Worm (Caenorhabditis elegans) whole organism, L1 larva: Measurements from ENCODE around the gene ldh-1.

ENCODE experiments used
- Y116A8C.19 ChIP-seq: sonication (generic microtip); optimal IDR thresholded peaks from 2 replicates; lab custom pipeline; 2016; ENCODE audit warnings: missing compliant biosample characterization, missing genetic modification characterization, borderline replicate concordance
- aha-1 ChIP-seq: fragments of 150-350 bp; optimal IDR thresholded peaks from 2 replicates; lab custom pipeline; 2014; ENCODE audit warnings: missing biosample characterization, missing genetic modification characterization
- ama-1 ChIP-seq: fragments of 150-350 bp; optimal IDR thresholded peaks from 2 replicates; lab custom pipeline; 2014
- ceh-63 ChIP-seq: fragments of 200-800 bp; sonication (Bioruptor generic); optimal IDR thresholded peaks from 2 replicates; lab custom pipeline; 2018; ENCODE audit warnings: mild to moderate bottlenecking, missing genetic modification characterization, missing compliant biosample characterization
- ceh-8 ChIP-seq: fragments of 200-800 bp; sonication (Bioruptor generic); optimal IDR thresholded peaks from 2 replicates; lab custom pipeline; 2018; ENCODE audit warnings: mild to moderate bottlenecking, missing genetic modification characterization, moderate library complexity, missing compliant biosample characterization
- ceh-82 ChIP-seq, 3 experiments: fragments of 150-350 bp in 1 of 3; sonication (generic microtip) in 2 of 3; optimal IDR thresholded peaks; 2 replicates each; lab custom pipeline; 2014 to 2017; ENCODE audit warnings: missing biosample characterization in 3 of 3, missing genetic modification characterization in 3 of 3
- ceh-88 ChIP-seq: fragments of 200-800 bp; sonication (Bioruptor generic); IDR thresholded peaks from 2 replicates; pipeline ENCODE4 v1.3.6; 2022; ENCODE audit warnings: missing genetic modification characterization, missing compliant biosample characterization
- ces-1 ChIP-seq: fragments of 150-350 bp; optimal IDR thresholded peaks from 2 replicates; lab custom pipeline; 2014; ENCODE audit warnings: missing biosample characterization, missing genetic modification reagents, missing genetic modification characterization
- dsc-1 ChIP-seq: sonication (generic microtip); optimal IDR thresholded peaks from 2 replicates; lab custom pipeline; 2016; ENCODE audit warnings: mild to moderate bottlenecking, missing genetic modification characterization, missing compliant biosample characterization
- efl-1 ChIP-seq, 4 experiments: fragments of 150-350 bp; optimal IDR thresholded peaks in 3 of 4; peaks in 1 of 4; 1 replicate in 1 of 4; 2 replicates in 3 of 4; lab custom pipeline; 2014; ENCODE audit warnings: missing biosample characterization in 2 of 4, missing genetic modification characterization in 2 of 4, missing genetic modification reagents in 2 of 4
- efl-3 ChIP-seq: fragments of 200-800 bp; sonication (Bioruptor generic); optimal IDR thresholded peaks from 2 replicates; lab custom pipeline; 2018; ENCODE audit warnings: mild to moderate bottlenecking, missing genetic modification characterization, missing compliant biosample characterization
- egl-27 ChIP-seq, 2 experiments: fragments of 150-350 bp in 1 of 2; sonication (generic microtip); optimal IDR thresholded peaks; 3 replicates each; lab custom pipeline; 2017 to 2018; ENCODE audit warnings: missing biosample characterization in 2 of 2, missing genetic modification characterization in 2 of 2, missing genetic modification reagents in 2 of 2
- elt-2 ChIP-seq: sonication (generic microtip); optimal IDR thresholded peaks from 2 replicates; lab custom pipeline; 2016; ENCODE audit warnings: missing genetic modification characterization, mild to moderate bottlenecking, inconsistent platforms, missing compliant biosample characterization, missing genetic modification reagents
- elt-3 ChIP-seq, 6 experiments: fragments of 150-350 bp in 1 of 6; sonication (generic microtip); optimal IDR thresholded peaks; 2 replicates each; lab custom pipeline; 2017 to 2018; ENCODE audit warnings: missing biosample characterization in 6 of 6, missing genetic modification characterization in 6 of 6, inconsistent platforms in 1 of 6
- fkh-10 ChIP-seq: sonication (generic microtip); optimal IDR thresholded peaks from 2 replicates; lab custom pipeline; 2017; ENCODE audit warnings: missing biosample characterization, missing genetic modification reagents, missing genetic modification characterization
- grh-1 ChIP-seq: fragments of 200-800 bp; sonication (Bioruptor generic); IDR thresholded peaks from 2 replicates; pipeline ENCODE4 v1.3.6; 2022; ENCODE audit warnings: missing genetic modification reagents, missing genetic modification characterization, missing compliant biosample characterization
- irx-1 ChIP-seq: sonication (generic microtip); optimal IDR thresholded peaks from 2 replicates; lab custom pipeline; 2016; ENCODE audit warnings: missing genetic modification characterization, missing compliant biosample characterization
- isw-1 ChIP-seq: fragments of 200-800 bp; sonication (Bioruptor generic); IDR thresholded peaks from 2 replicates; pipeline ENCODE4 v1.3.6; 2022; ENCODE audit warnings: missing genetic modification characterization, missing compliant biosample characterization
- jun-1 ChIP-seq: fragments of 150-350 bp; optimal IDR thresholded peaks from 2 replicates; lab custom pipeline; 2014; ENCODE audit warnings: missing biosample characterization, missing genetic modification reagents, missing genetic modification characterization
- lin-13 ChIP-seq: fragments of 150-350 bp; optimal IDR thresholded peaks from 2 replicates; lab custom pipeline; 2014; ENCODE audit warnings: missing biosample characterization, missing genetic modification reagents, missing genetic modification characterization
- lin-14 ChIP-seq: fragments of 200-800 bp; sonication (Bioruptor generic); optimal IDR thresholded peaks from 2 replicates; lab custom pipeline; 2018; ENCODE audit warnings: mild to moderate bottlenecking, missing genetic modification characterization, moderate library complexity, missing compliant biosample characterization
- lsy-2 ChIP-seq, 2 experiments: fragments of 150-350 bp; optimal IDR thresholded peaks; 2 replicates each; lab custom pipeline; 2014; ENCODE audit warnings: missing biosample characterization in 2 of 2, missing genetic modification characterization in 2 of 2
- mep-1 ChIP-seq: fragments of 150-350 bp; optimal IDR thresholded peaks from 2 replicates; lab custom pipeline; 2014; ENCODE audit warnings: missing biosample characterization, missing genetic modification characterization
- nhr-11 ChIP-seq: fragments of 150-350 bp; optimal IDR thresholded peaks from 2 replicates; lab custom pipeline; 2014; ENCODE audit warnings: missing biosample characterization, missing genetic modification characterization
- nhr-28 ChIP-seq: fragments of 150-350 bp; optimal IDR thresholded peaks from 2 replicates; lab custom pipeline; 2014; ENCODE audit warnings: missing biosample characterization, missing genetic modification characterization
- nhr-71 ChIP-seq: sonication (generic microtip); optimal IDR thresholded peaks from 2 replicates; lab custom pipeline; 2016; ENCODE audit warnings: mild to moderate bottlenecking, missing genetic modification characterization, moderate library complexity, missing compliant biosample characterization
- nhr-77 ChIP-seq: fragments of 150-350 bp; optimal IDR thresholded peaks from 2 replicates; lab custom pipeline; 2014; ENCODE audit warnings: missing biosample characterization, missing genetic modification characterization
- nhr-84 ChIP-seq: sonication (generic microtip); optimal IDR thresholded peaks from 2 replicates; lab custom pipeline; 2017; ENCODE audit warnings: missing biosample characterization, missing genetic modification characterization
- pag-3 ChIP-seq: sonication (generic microtip); optimal IDR thresholded peaks from 2 replicates; lab custom pipeline; 2017; ENCODE audit warnings: missing genetic modification characterization, mild to moderate bottlenecking, missing compliant biosample characterization, antibody characterized with exemption, borderline replicate concordance; ENCODE audit not compliant: insufficient read depth
- rnt-1 ChIP-seq: sonication (generic microtip); optimal IDR thresholded peaks from 2 replicates; lab custom pipeline; 2016; ENCODE audit warnings: mild to moderate bottlenecking, missing genetic modification characterization, moderate library complexity, missing compliant biosample characterization
- swsn-7 ChIP-seq: sonication (generic microtip); optimal IDR thresholded peaks from 2 replicates; lab custom pipeline; 2016; ENCODE audit warnings: missing genetic modification characterization, missing compliant biosample characterization
- tlp-1 ChIP-seq: fragments of 150-350 bp; optimal IDR thresholded peaks from 2 replicates; lab custom pipeline; 2014; ENCODE audit warnings: missing biosample characterization, missing genetic modification characterization
- unc-130 ChIP-seq: fragments of 150-350 bp; optimal IDR thresholded peaks from 2 replicates; lab custom pipeline; 2017; ENCODE audit warnings: missing biosample characterization, missing genetic modification characterization, inconsistent platforms
- unc-30 ChIP-seq: sonication (generic microtip); optimal IDR thresholded peaks from 2 replicates; lab custom pipeline; 2017; ENCODE audit warnings: missing biosample characterization, missing genetic modification characterization
- unc-62 ChIP-seq: fragments of 150-350 bp; optimal IDR thresholded peaks from 2 replicates; lab custom pipeline; 2014; ENCODE audit warnings: missing biosample characterization, missing genetic modification reagents, missing genetic modification characterization
- unc-86 ChIP-seq: sonication (generic microtip); optimal IDR thresholded peaks from 2 replicates; lab custom pipeline; 2016; ENCODE audit warnings: missing genetic modification characterization, missing compliant biosample characterization
- vab-15 ChIP-seq: sonication (generic microtip); optimal IDR thresholded peaks from 2 replicates; lab custom pipeline; 2017; ENCODE audit warnings: missing genotype, mild to moderate bottlenecking, missing genetic modification characterization, missing compliant biosample characterization
- xbp-1 ChIP-seq: sonication (generic microtip); optimal IDR thresholded peaks from 2 replicates; lab custom pipeline; 2016; ENCODE audit warnings: missing genetic modification characterization, missing compliant biosample characterization
- zag-1 ChIP-seq: fragments of 150-350 bp; optimal IDR thresholded peaks from 2 replicates; lab custom pipeline; 2014; ENCODE audit warnings: missing biosample characterization, missing genetic modification characterization
- zip-4 ChIP-seq: fragments of 200-800 bp; sonication (Bioruptor generic); optimal IDR thresholded peaks from 2 replicates; lab custom pipeline; 2018; ENCODE audit warnings: mild to moderate bottlenecking, missing genetic modification characterization, moderate library complexity, missing compliant biosample characterization
- ztf-11 ChIP-seq, 2 experiments: sonication (generic microtip); optimal IDR thresholded peaks; 2 replicates each; lab custom pipeline; 2016 to 2017; ENCODE audit warnings: missing genetic modification characterization in 2 of 2, missing biosample characterization in 1 of 2, missing compliant biosample characterization in 1 of 2

ldh-1 gene

ce11 chrII:11685177-11685576 lies 38.8 kb upstream of the ldh-1 start, which contains the start of gene C47D12.5:
TSS of gene C47D12.5 (minus strand) at chrII:11685277.
- TF ChIP-seq aha-1 (tag; lab: Kevin White, UChicago): no peak

DNA sequence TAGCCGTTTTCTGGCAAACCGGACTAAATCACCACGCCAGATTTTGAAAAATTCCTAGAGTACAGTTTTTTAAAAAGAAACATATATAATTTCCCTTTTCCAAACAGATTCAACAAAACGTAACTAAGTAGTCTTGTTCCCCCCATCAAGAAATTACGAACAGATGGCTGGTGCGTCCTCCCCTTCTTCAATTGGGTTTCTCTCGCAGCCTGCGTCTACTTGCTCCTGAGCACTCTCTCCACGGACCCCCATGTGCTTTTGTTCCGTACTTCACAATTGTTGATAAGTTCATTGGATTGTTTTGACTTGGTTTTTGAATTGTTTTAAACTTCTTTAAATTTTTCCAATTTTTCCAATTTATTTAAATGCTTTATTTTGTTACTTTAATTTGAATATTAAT lies 36.0 kb upstream of the ldh-1 start:
- TF ChIP-seq tlp-1 (tag; lab: Kevin White, UChicago): no peak
- TF ChIP-seq efl-3 (GFP tag; lab: Kevin White, UChicago): no peak
- TF ChIP-seq rnt-1 (tag; lab: Kevin White, UChicago): peak; percentile 14
- TF ChIP-seq elt-2 (tag; lab: Kevin White, UChicago): no peak
- no peak for TF ChIP-seq nhr-71 (tag; lab: Kevin White, UChicago)
- no peak for TF ChIP-seq nhr-28 (tag; lab: Kevin White, UChicago)
- no peak for TF ChIP-seq grh-1 (GFP tag; lab: Robert Waterston, UW)
- TF ChIP-seq ceh-82 (tag; optimal IDR thresholded peaks at IDR 0.05; lab: Kevin White, UChicago): no peak
- TF ChIP-seq lin-13 (GFP tag; lab: Kevin White, UChicago): no peak
- peak; percentile 72 for TF ChIP-seq lin-14
- no peak for TF ChIP-seq lsy-2 (tag; optimal IDR thresholded peaks at IDR 0.05; lab: Kevin White, UChicago)
- no peak for TF ChIP-seq mep-1 (tag; lab: Kevin White, UChicago)
- no peak for TF ChIP-seq unc-30 (tag; lab: Kevin White, UChicago)
- peak; percentile 85 for TF ChIP-seq dsc-1
- TF ChIP-seq efl-1 (optimal IDR thresholded peaks at IDR 0.05; lab: Kevin White, UChicago): peak in 1 of 2 experiments; percentile 5
- peak in 1 of 2 experiments; percentile 66 for TF ChIP-seq efl-1 (GFP tag; optimal IDR thresholded peaks at IDR 0.05 in 1 of 2; lab: Kevin White, UChicago)
- TF ChIP-seq jun-1 (tag; lab: Kevin White, UChicago): no peak

DNA sequence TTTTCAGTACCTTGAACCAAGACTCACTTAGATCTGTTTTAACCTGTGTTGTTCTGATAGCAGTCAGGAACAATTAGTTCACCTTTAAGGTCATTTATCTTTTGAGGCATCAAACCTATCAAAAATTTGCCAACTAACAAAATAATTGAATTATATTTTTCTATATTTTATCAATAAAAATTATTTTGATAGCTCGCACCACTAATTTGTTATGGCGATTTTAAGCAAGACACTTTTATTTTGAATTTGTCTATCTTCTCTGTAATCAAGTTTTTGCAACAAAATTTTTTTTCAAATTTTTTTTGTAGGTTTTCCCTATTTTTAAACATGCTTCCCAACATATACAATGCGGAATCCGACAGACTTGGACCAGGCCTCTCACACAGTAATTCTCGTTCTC lies 35.4 kb upstream of the ldh-1 start, which contains the start of gene kel-1:
Gene kel-1 (plus strand): TSS at position 301 of the 400 bp plus-strand sequence.
- TF ChIP-seq egl-27 (tag; optimal IDR thresholded peaks at IDR 0.05; lab: Kevin White, UChicago): no peak
- no peak for TF ChIP-seq unc-130
- TF ChIP-seq fkh-10: no peak
- no peak for TF ChIP-seq lin-13 (GFP tag; lab: Kevin White, UChicago)
- TF ChIP-seq pag-3: no peak
- TF ChIP-seq Y116A8C.19 (tag; lab: Kevin White, UChicago): no peak
- no peak for TF ChIP-seq jun-1 (tag; lab: Kevin White, UChicago)
- no peak for TF ChIP-seq nhr-28 (tag; lab: Kevin White, UChicago)
- TF ChIP-seq ces-1 (GFP tag; lab: Kevin White, UChicago): no peak
- TF ChIP-seq ama-1: no peak
- no peak for TF ChIP-seq vab-15 (tag; lab: Kevin White, UChicago)
- TF ChIP-seq ceh-8: no peak
- no peak for TF ChIP-seq nhr-77 (tag; lab: Kevin White, UChicago)
- no peak for TF ChIP-seq ztf-11 (tag; optimal IDR thresholded peaks at IDR 0.05; lab: Kevin White, UChicago)
- no peak for TF ChIP-seq ceh-88 (GFP tag; lab: Robert Waterston, UW)
- no peak for TF ChIP-seq isw-1 (GFP tag; lab: Robert Waterston, UW)
- TF ChIP-seq rnt-1 (tag; lab: Kevin White, UChicago): no peak

DNA sequence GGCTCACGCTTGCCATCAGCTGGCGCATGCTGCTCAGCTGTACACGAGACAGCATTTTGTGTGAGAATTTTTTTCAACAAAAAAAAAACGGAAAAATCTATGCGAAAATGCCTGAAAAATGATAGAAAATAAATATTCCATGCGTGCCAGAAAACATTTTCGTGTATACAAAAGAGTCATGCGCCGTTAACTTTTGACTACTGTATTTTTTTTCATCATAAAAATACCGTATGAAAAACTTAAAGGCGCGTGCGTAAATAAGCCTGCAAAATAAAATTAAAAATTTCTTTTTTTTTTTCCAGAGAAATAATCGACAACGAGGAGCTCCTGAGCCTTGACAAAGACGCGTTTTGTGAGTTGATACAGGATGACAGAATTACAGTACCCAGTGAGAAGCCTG lies 34.1 kb upstream of the ldh-1 start:
- TF ChIP-seq rnt-1 (tag; lab: Kevin White, UChicago) (no peak), nhr-28 (tag; lab: Kevin White, UChicago) (no peak), swsn-7 (tag; lab: Kevin White, UChicago) (no peak), nhr-71 (tag; lab: Kevin White, UChicago) (no peak), nhr-11 (tag; lab: Kevin White, UChicago) (no peak), zag-1 (no peak), elt-3 (tag; optimal IDR thresholded peaks at IDR 0.05; lab: Kevin White, UChicago) (no peak), irx-1 (tag; lab: Kevin White, UChicago) (no peak), isw-1 (GFP tag; lab: Robert Waterston, UW) (no peak), nhr-84 (tag; lab: Kevin White, UChicago) (no peak), xbp-1 (tag; lab: Kevin White, UChicago) (no peak), ceh-63 (GFP tag; lab: Kevin White, UChicago) (no peak), nhr-77 (tag; lab: Kevin White, UChicago) (no peak), unc-86 (no peak), zip-4 (GFP tag; lab: Kevin White, UChicago) (no peak), unc-62 (GFP tag; lab: Kevin White, UChicago) (no peak)
